Fruit fly (Drosophila melanogaster): ENCODE results near the gene serp.

DNA sequence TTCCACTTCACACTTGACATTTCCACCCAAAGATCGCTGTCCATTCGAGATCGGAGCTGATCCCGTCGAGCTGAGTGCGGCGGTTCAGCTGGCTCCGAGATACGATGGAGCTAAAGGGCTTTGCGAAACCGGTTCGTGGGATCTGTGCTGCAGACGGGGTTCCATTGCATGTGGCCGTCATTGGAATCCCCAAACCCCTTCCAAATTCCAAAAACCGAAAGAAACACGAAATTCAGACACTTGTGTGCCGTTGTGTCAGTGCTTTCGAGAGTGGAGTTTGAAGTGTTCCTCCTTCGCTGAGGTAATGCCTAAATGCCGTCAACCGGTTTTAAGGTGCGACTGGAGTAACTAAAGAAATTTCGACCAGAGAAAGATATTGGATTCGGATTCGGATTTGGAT is 2.9 kb downstream of the serp start:
- TF ChIP-seq CG14711 (tag; optimal IDR thresholded peaks at IDR 0.05): no peak
- no peak for TF ChIP-seq Hr96 (GFP tag; optimal IDR thresholded peaks at IDR 0.05)
- TF ChIP-seq Mnt (GFP tag; optimal IDR thresholded peaks at IDR 0.05): no peak
- TF ChIP-seq CG11617 (GFP tag; optimal IDR thresholded peaks at IDR 0.05): no peak
- no peak for TF ChIP-seq CG1620 (GFP tag; optimal IDR thresholded peaks at IDR 0.05)
- TF ChIP-seq cic (GFP tag; optimal IDR thresholded peaks at IDR 0.05): no peak
- TF ChIP-seq ovo (GFP tag; optimal IDR thresholded peaks at IDR 0.05): no peak

Data from whole organism, adult.